Worm (Caenorhabditis elegans) whole organism, L3 larva: ENCODE measurements around the gene AH9.1.
A peak's percentile ranks its signal among the peaks of the same experiment; 100 is the strongest.

Source experiments
- R02D3.7 ChIP-seq: fragments of 150-350 bp; optimal IDR thresholded peaks from 2 replicates; lab custom pipeline; 2014; ENCODE audit warnings: missing biosample characterization, missing genetic modification characterization
- ZK546.5 ChIP-seq: sonication (generic microtip); optimal IDR thresholded peaks from 2 replicates; lab custom pipeline; 2017; ENCODE audit warnings: missing biosample characterization, missing genetic modification characterization
- aly-2 ChIP-seq: fragments of 150-350 bp; optimal IDR thresholded peaks from 2 replicates; lab custom pipeline; 2014; ENCODE audit warnings: missing biosample characterization, missing genetic modification characterization
- ceh-28 ChIP-seq: fragments of 150-350 bp; optimal IDR thresholded peaks from 2 replicates; lab custom pipeline; 2014; ENCODE audit warnings: missing biosample characterization, missing genetic modification reagents, missing genetic modification characterization
- ceh-82 ChIP-seq: fragments of 150-350 bp; optimal IDR thresholded peaks from 2 replicates; lab custom pipeline; 2014; ENCODE audit warnings: missing biosample characterization, missing genetic modification characterization
- ceh-9 ChIP-seq: sonication (generic microtip); optimal IDR thresholded peaks from 2 replicates; lab custom pipeline; 2018; ENCODE audit warnings: missing biosample characterization, missing genetic modification characterization
- daf-12 ChIP-seq: fragments of 150-350 bp; optimal IDR thresholded peaks from 2 replicates; lab custom pipeline; 2014; ENCODE audit warnings: missing biosample characterization, missing genetic modification reagents, missing genetic modification characterization
- egl-27 ChIP-seq: sonication (generic microtip); optimal IDR thresholded peaks from 4 replicates; lab custom pipeline; 2017; ENCODE audit warnings: missing biosample characterization, missing genetic modification reagents, missing genetic modification characterization
- egl-5 ChIP-seq: fragments of 150-350 bp; optimal IDR thresholded peaks from 2 replicates; lab custom pipeline; 2017; ENCODE audit warnings: missing biosample characterization, missing genetic modification reagents, missing genetic modification characterization, inconsistent platforms
- elt-1 ChIP-seq: fragments of 150-350 bp; optimal IDR thresholded peaks from 2 replicates; lab custom pipeline; 2014; ENCODE audit warnings: missing biosample characterization, missing genetic modification characterization
- elt-2 ChIP-seq: sonication (generic microtip); optimal IDR thresholded peaks from 2 replicates; lab custom pipeline; 2016; ENCODE audit warnings: missing genetic modification reagents, mild to moderate bottlenecking, missing genetic modification characterization, missing compliant biosample characterization
- elt-3 ChIP-seq, 3 experiments: fragments of 150-350 bp in 1 of 3; sonication (generic microtip) in 2 of 3; optimal IDR thresholded peaks; 2 replicates in 2 of 3; 4 replicates in 1 of 3; lab custom pipeline; 2014 to 2017; ENCODE audit warnings: missing biosample characterization in 3 of 3, missing genetic modification characterization in 3 of 3
- eor-1 ChIP-seq, 2 experiments: fragments of 150-350 bp; optimal IDR thresholded peaks; 2 replicates each; lab custom pipeline; 2014 to 2018; ENCODE audit warnings: missing biosample characterization in 2 of 2, missing genetic modification characterization in 2 of 2
- fkh-10 ChIP-seq: sonication (generic microtip); optimal IDR thresholded peaks from 2 replicates; lab custom pipeline; 2017; ENCODE audit warnings: missing biosample characterization, missing genetic modification reagents, missing genetic modification characterization
- fkh-2 ChIP-seq: fragments of 150-350 bp; optimal IDR thresholded peaks from 2 replicates; lab custom pipeline; 2014; ENCODE audit warnings: missing biosample characterization, missing genetic modification reagents, missing genetic modification characterization
- fos-1 ChIP-seq: fragments of 150-350 bp; optimal IDR thresholded peaks from 2 replicates; lab custom pipeline; 2014; ENCODE audit warnings: missing biosample characterization, missing genetic modification characterization
- hmg-11 ChIP-seq: sonication (generic microtip); optimal IDR thresholded peaks from 2 replicates; lab custom pipeline; 2016; ENCODE audit warnings: missing genetic modification characterization, missing compliant biosample characterization
- jun-1 ChIP-seq: fragments of 150-350 bp; optimal IDR thresholded peaks from 2 replicates; lab custom pipeline; 2014; ENCODE audit warnings: missing biosample characterization, missing genetic modification reagents, missing genetic modification characterization
- lin-15B ChIP-seq: fragments of 150-350 bp; optimal IDR thresholded peaks from 2 replicates; lab custom pipeline; 2014; ENCODE audit warnings: missing biosample characterization, missing genetic modification characterization
- lin-39 ChIP-seq: fragments of 150-350 bp; optimal IDR thresholded peaks from 2 replicates; lab custom pipeline; 2018; ENCODE audit warnings: missing biosample characterization, missing genetic modification reagents, missing genetic modification characterization
- lsy-12 ChIP-seq: sonication (generic microtip); optimal IDR thresholded peaks from 2 replicates; lab custom pipeline; 2016; ENCODE audit warnings: mild to moderate bottlenecking, missing genetic modification characterization, missing compliant biosample characterization
- mdl-1 ChIP-seq: fragments of 150-350 bp; optimal IDR thresholded peaks from 2 replicates; lab custom pipeline; 2014; ENCODE audit warnings: missing biosample characterization, missing genetic modification characterization
- mml-1 ChIP-seq: fragments of 150-350 bp; sonication (generic microtip); optimal IDR thresholded peaks from 3 replicates; lab custom pipeline; 2014; ENCODE audit warnings: missing biosample characterization, missing genetic modification characterization
- nfya-1 ChIP-seq: sonication (generic microtip); optimal IDR thresholded peaks from 2 replicates; lab custom pipeline; 2017; ENCODE audit warnings: missing genetic modification characterization, mild to moderate bottlenecking, missing compliant biosample characterization, antibody characterized with exemption, moderate library complexity; ENCODE audit not compliant: insufficient read depth
- nhr-11 ChIP-seq: fragments of 150-350 bp; optimal IDR thresholded peaks from 2 replicates; lab custom pipeline; 2014; ENCODE audit warnings: missing biosample characterization, missing genetic modification characterization
- nhr-12 ChIP-seq: fragments of 150-350 bp; optimal IDR thresholded peaks from 2 replicates; lab custom pipeline; 2014; ENCODE audit warnings: missing biosample characterization, missing genetic modification characterization
- nhr-23 ChIP-seq: fragments of 150-350 bp; optimal IDR thresholded peaks from 2 replicates; lab custom pipeline; 2014; ENCODE audit warnings: missing biosample characterization, missing genetic modification reagents, missing genetic modification characterization
- nhr-237 ChIP-seq: fragments of 150-350 bp; optimal IDR thresholded peaks from 2 replicates; lab custom pipeline; 2014; ENCODE audit warnings: missing biosample characterization, missing genetic modification characterization
- nhr-25 ChIP-seq: sonication (generic microtip); optimal IDR thresholded peaks from 2 replicates; lab custom pipeline; 2017; ENCODE audit warnings: missing biosample characterization, missing genetic modification characterization
- nhr-28 ChIP-seq: fragments of 150-350 bp; optimal IDR thresholded peaks from 2 replicates; lab custom pipeline; 2014; ENCODE audit warnings: missing biosample characterization, missing genetic modification characterization
- nhr-43 ChIP-seq: sonication (generic microtip); optimal IDR thresholded peaks from 2 replicates; lab custom pipeline; 2016; ENCODE audit warnings: mild to moderate bottlenecking, missing genetic modification characterization, missing compliant biosample characterization; ENCODE audit not compliant: poor library complexity, severe bottlenecking
- nhr-67 ChIP-seq: fragments of 150-350 bp; optimal IDR thresholded peaks from 2 replicates; lab custom pipeline; 2014; ENCODE audit warnings: missing biosample characterization, missing genetic modification characterization
- nhr-76 ChIP-seq: fragments of 150-350 bp; sonication (generic microtip); optimal IDR thresholded peaks from 5 replicates; lab custom pipeline; 2014; ENCODE audit warnings: missing biosample characterization, missing genetic modification characterization
- nhr-77 ChIP-seq: fragments of 150-350 bp; optimal IDR thresholded peaks from 2 replicates; lab custom pipeline; 2014; ENCODE audit warnings: missing biosample characterization, missing genetic modification characterization
- pha-4 ChIP-seq: fragments of 150-350 bp; optimal IDR thresholded peaks from 2 replicates; lab custom pipeline; 2014; ENCODE audit warnings: missing biosample characterization, missing genetic modification reagents, missing genetic modification characterization
- pqm-1 ChIP-seq: fragments of 150-350 bp; optimal IDR thresholded peaks from 2 replicates; lab custom pipeline; 2017; ENCODE audit warnings: missing biosample characterization, missing genetic modification characterization, inconsistent platforms
- sea-2 ChIP-seq: fragments of 150-350 bp; sonication (generic microtip); optimal IDR thresholded peaks from 4 replicates; lab custom pipeline; 2014; ENCODE audit warnings: missing biosample characterization, missing genetic modification reagents, missing genetic modification characterization
- snpc-4 ChIP-seq: fragments of 150-350 bp; optimal IDR thresholded peaks from 2 replicates; lab custom pipeline; 2014; ENCODE audit warnings: missing biosample characterization, missing genetic modification characterization
- tbx-2 ChIP-seq: sonication (generic microtip); optimal IDR thresholded peaks from 2 replicates; lab custom pipeline; 2016; ENCODE audit warnings: mild to moderate bottlenecking, missing genetic modification characterization, missing compliant biosample characterization
- zag-1 ChIP-seq: fragments of 150-350 bp; optimal IDR thresholded peaks from 2 replicates; lab custom pipeline; 2014; ENCODE audit warnings: missing biosample characterization, missing genetic modification characterization
- ztf-11 ChIP-seq: fragments of 150-350 bp; optimal IDR thresholded peaks from 2 replicates; lab custom pipeline; 2014; ENCODE audit warnings: missing biosample characterization, missing genetic modification characterization
- ztf-4 ChIP-seq: fragments of 150-350 bp; optimal IDR thresholded peaks from 2 replicates; lab custom pipeline; 2014; ENCODE audit warnings: missing biosample characterization, missing genetic modification characterization

AH9.1 gene

ce11 chrX:2233929-2234328 lies 12.9 kb downstream of the AH9.1 start, which contains the start of gene T14F9.2:
TSS of gene T14F9.2 (plus strand) at chrX:2234324.
- TF ChIP-seq nhr-43 (tag; lab: Kevin White, UChicago) (peak; percentile 28), ztf-4 (no peak), hmg-11 (tag; lab: Kevin White, UChicago) (peak; percentile 73), nhr-76 (tag; lab: Kevin White, UChicago) (no peak), daf-12 (tag; lab: Kevin White, UChicago) (no peak), elt-1 (tag; lab: Kevin White, UChicago) (peak; percentile 51), sea-2 (no peak), nhr-23 (tag; lab: Kevin White, UChicago) (peak; percentile 18), elt-2 (peak; percentile 47), nhr-25 (tag; lab: Kevin White, UChicago) (peak; percentile 26), snpc-4 (tag; lab: Kevin White, UChicago) (peak; percentile 23), nfya-1 (tag; lab: Kevin White, UChicago) (peak; percentile 74), pha-4 (peak; percentile 67), lsy-12 (tag; lab: Kevin White, UChicago) (no peak), eor-1 (tag; optimal IDR thresholded peaks at IDR 0.05; lab: Kevin White, UChicago) (no peak), lin-15B (peak; percentile 32), aly-2 (tag; lab: Kevin White, UChicago) (no peak)
- TF ChIP-seq, all 47 proteins: peak for 10

- TF ChIP-seq nhr-76 (tag; lab: Kevin White, UChicago) (no peak), nhr-28 (no peak), zag-1 (tag; lab: Kevin White, UChicago) (no peak)
- TF ChIP-seq, all 47 proteins: peak for 0
Measured at ce11 chrX:2231346-2231745, 15.5 kb downstream of the AH9.1 start.

ce11 chrX:2229305-2230172 lies 17.3 kb downstream of the AH9.1 start, which contains the start of gene lin-32:
TSS of gene lin-32 (minus strand) at chrX:2230122.
- no peak for TF ChIP-seq nhr-12 (tag; lab: Kevin White, UChicago)
- TF ChIP-seq, all 47 proteins: peak for 0

ce11 chrX:2226875-2227355 lies 19.9 kb downstream of the AH9.1 start:
- peak; percentile 47 for TF ChIP-seq nhr-43 (tag; lab: Kevin White, UChicago)
- TF ChIP-seq jun-1: peak; percentile 31
- TF ChIP-seq ceh-9 (tag; lab: Kevin White, UChicago): no peak
- TF ChIP-seq mml-1: no peak
- TF ChIP-seq lsy-12 (tag; lab: Kevin White, UChicago): peak; percentile 51
- no peak for TF ChIP-seq aly-2 (tag; lab: Kevin White, UChicago)
- peak; percentile 7 for TF ChIP-seq fos-1 (tag; lab: Kevin White, UChicago)
- TF ChIP-seq nhr-11 (tag; lab: Kevin White, UChicago): no peak
- TF ChIP-seq ztf-11 (tag; lab: Kevin White, UChicago): no peak
- TF ChIP-seq eor-1 (tag; optimal IDR thresholded peaks at IDR 0.05; lab: Kevin White, UChicago): no peak
- no peak for TF ChIP-seq pqm-1 (tag; lab: Kevin White, UChicago)
- no peak for TF ChIP-seq snpc-4 (tag; lab: Kevin White, UChicago)
- TF ChIP-seq zag-1 (tag; lab: Kevin White, UChicago): no peak
- peak; percentile 16 for TF ChIP-seq ceh-82 (tag; lab: Kevin White, UChicago)
- TF ChIP-seq fkh-2: no peak
- no peak for TF ChIP-seq egl-5 (tag; lab: Kevin White, UChicago)
- no peak for TF ChIP-seq nhr-67 (tag; lab: Kevin White, UChicago)
- no peak for TF ChIP-seq fkh-10
- TF ChIP-seq nhr-25 (tag; lab: Kevin White, UChicago): peak; percentile 35
- TF ChIP-seq nhr-237: no peak
- peak; percentile 3 for TF ChIP-seq lin-15B
- no peak for TF ChIP-seq egl-27 (tag; lab: Kevin White, UChicago)
- TF ChIP-seq tbx-2: peak; percentile 54
- no peak for TF ChIP-seq R02D3.7 (tag; lab: Kevin White, UChicago)
- TF ChIP-seq nfya-1 (tag; lab: Kevin White, UChicago): peak; percentile 64
- no peak for TF ChIP-seq nhr-28
- TF ChIP-seq lin-39 (tag; lab: Kevin White, UChicago): peak; percentile 64
- no peak for TF ChIP-seq nhr-77 (tag; lab: Kevin White, UChicago)
- TF ChIP-seq sea-2: no peak
- no peak for TF ChIP-seq nhr-12 (tag; lab: Kevin White, UChicago)
- no peak for TF ChIP-seq ZK546.5
- TF ChIP-seq nhr-23 (tag; lab: Kevin White, UChicago): peak; percentile 36
- peak; percentile 89 for TF ChIP-seq hmg-11 (tag; lab: Kevin White, UChicago)
- TF ChIP-seq mdl-1 (tag; lab: Kevin White, UChicago): no peak
- TF ChIP-seq elt-1 (tag; lab: Kevin White, UChicago): no peak
- TF ChIP-seq nhr-76 (tag; lab: Kevin White, UChicago): no peak
- peak; percentile 50 for TF ChIP-seq pha-4
- no peak for TF ChIP-seq elt-3 (tag; optimal IDR thresholded peaks at IDR 0.05; lab: Kevin White, UChicago)
- no peak for TF ChIP-seq ceh-28 (tag; lab: Kevin White, UChicago)
- no peak for TF ChIP-seq daf-12 (tag; lab: Kevin White, UChicago)
